Worm (Caenorhabditis elegans): Measurements from ENCODE around the gene K07F5.22.

DNA sequence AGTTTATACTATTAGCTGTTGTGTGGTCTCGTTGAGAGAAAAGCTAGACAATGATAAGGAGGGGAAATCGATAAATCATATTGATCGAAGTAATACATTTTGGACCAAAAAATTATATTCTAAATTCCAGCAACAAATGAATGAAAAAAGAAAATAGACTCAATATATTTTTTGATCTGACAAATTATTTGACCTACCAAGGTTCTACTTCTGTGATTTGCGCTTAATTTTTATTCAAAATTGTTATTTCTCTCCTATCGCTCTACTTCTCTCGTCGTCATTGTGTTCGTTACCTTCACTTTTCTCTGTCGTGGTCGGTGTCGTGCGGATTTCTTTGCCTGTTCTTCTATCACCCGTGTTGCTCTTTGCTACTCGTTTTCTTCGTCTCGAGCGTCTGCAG is 5.9 kb upstream of the K07F5.22 start:
- TF ChIP-seq aptf-2 (GFP tag; conservative IDR thresholded peaks at IDR 0.05): no peak
- no peak for TF ChIP-seq tlf-1 (GFP tag; optimal IDR thresholded peaks at IDR 0.05)
- TF ChIP-seq hlh-26 (GFP tag; conservative IDR thresholded peaks at IDR 0.05): no peak
- no peak for TF ChIP-seq lsy-27 (tag; optimal IDR thresholded peaks at IDR 0.05; ENCODE audit: borderline replicate concordance, insufficient read depth)
- no peak for TF ChIP-seq ztf-18 (tag; optimal IDR thresholded peaks at IDR 0.05)
- TF ChIP-seq F10E7.11 (tag; optimal IDR thresholded peaks at IDR 0.05): no peak
- no peak for TF ChIP-seq ztf-25 (GFP tag; IDR thresholded peaks at IDR 0.05)
- TF ChIP-seq ama-1 (optimal IDR thresholded peaks at IDR 0.05): no peak
- no peak for TF ChIP-seq ama-1 (GFP tag; optimal IDR thresholded peaks at IDR 0.05)
- TF ChIP-seq gei-17 (GFP tag; optimal IDR thresholded peaks at IDR 0.05): no peak
